Fruit fly (Drosophila melanogaster) whole organism, prepupa: ENCODE results near the gene Cyp313a3.

ENCODE experiments used
- Blimp-1 ChIP-seq: fragments of 200-800 bp; sonication (Bioruptor generic); optimal IDR thresholded peaks from 3 replicates; lab custom pipeline; 2017; ENCODE audit warnings: missing biosample characterization, missing genetic modification characterization, mild to moderate bottlenecking, moderate library complexity, missing genetic modification reagents
- CG10631 ChIP-seq: fragments of 200-800 bp; sonication (Bioruptor generic); optimal IDR thresholded peaks from 2 replicates; lab custom pipeline; 2016; ENCODE audit warnings: missing biosample characterization, missing genetic modification characterization
- CG10669 ChIP-seq: fragments of 200-800 bp; sonication (Bioruptor generic); optimal IDR thresholded peaks from 3 replicates; lab custom pipeline; 2018; ENCODE audit warnings: missing biosample characterization, mild to moderate bottlenecking, missing genetic modification characterization, moderate library complexity
- CG11294 ChIP-seq: fragments of 200-800 bp; sonication (Bioruptor generic); IDR thresholded peaks from 2 replicates; pipeline ENCODE4 v1.3.6; 2022; ENCODE audit warnings: missing biosample characterization, missing genetic modification characterization
- CG11762 ChIP-seq: fragments of 200-800 bp; sonication (Bioruptor generic); optimal IDR thresholded peaks from 3 replicates; lab custom pipeline; 2016; ENCODE audit warnings: missing biosample characterization, missing genetic modification characterization; ENCODE audit not compliant: insufficient read depth
- CG11902 ChIP-seq: fragments of 200-800 bp; sonication (Bioruptor generic); optimal IDR thresholded peaks from 3 replicates; lab custom pipeline; 2016; ENCODE audit warnings: missing biosample characterization, missing genetic modification characterization
- CG15336 ChIP-seq: fragments of 200-800 bp; sonication (Bioruptor generic); IDR thresholded peaks from 2 replicates; pipeline ENCODE4 v1.3.6; 2022; ENCODE audit warnings: missing biosample characterization, missing genetic modification characterization
- CG3032 ChIP-seq: fragments of 200-800 bp; optimal IDR thresholded peaks from 2 replicates; lab custom pipeline; 2019; ENCODE audit warnings: missing biosample characterization, mild to moderate bottlenecking, missing genetic modification characterization, moderate library complexity
- CG31627 ChIP-seq: fragments of 200-800 bp; sonication (Bioruptor generic); optimal IDR thresholded peaks from 3 replicates; lab custom pipeline; 2016; ENCODE audit warnings: missing biosample characterization, missing genetic modification characterization
- CG32006 ChIP-seq: fragments of 200-800 bp; sonication (Bioruptor generic); optimal IDR thresholded peaks from 3 replicates; lab custom pipeline; 2017; ENCODE audit warnings: missing biosample characterization, mild to moderate bottlenecking, missing genetic modification characterization
- CG34406 ChIP-seq: fragments of 200-800 bp; sonication (Bioruptor generic); optimal IDR thresholded peaks from 3 replicates; lab custom pipeline; 2016; ENCODE audit warnings: missing biosample characterization, missing genetic modification characterization
- CG3919 ChIP-seq: fragments of 200-800 bp; sonication (Bioruptor generic); optimal IDR thresholded peaks from 3 replicates; lab custom pipeline; 2016; ENCODE audit warnings: missing biosample characterization, missing genetic modification characterization
- CG4318 ChIP-seq: fragments of 200-800 bp; sonication (Bioruptor generic); optimal IDR thresholded peaks from 3 replicates; lab custom pipeline; 2017; ENCODE audit warnings: missing biosample characterization, mild to moderate bottlenecking, missing genetic modification characterization
- CG6163 ChIP-seq: fragments of 200-800 bp; sonication (Bioruptor generic); IDR thresholded peaks from 3 replicates; pipeline ENCODE4 v1.3.6; 2022; ENCODE audit warnings: missing biosample characterization, missing genetic modification characterization
- CG6276 ChIP-seq: fragments of 200-800 bp; sonication (Bioruptor generic); optimal IDR thresholded peaks from 2 replicates; lab custom pipeline; 2017; ENCODE audit warnings: missing biosample characterization, mild to moderate bottlenecking, missing genetic modification characterization
- CG6792 ChIP-seq: fragments of 200-800 bp; sonication (Bioruptor generic); optimal IDR thresholded peaks from 3 replicates; lab custom pipeline; 2016; ENCODE audit warnings: missing biosample characterization, missing genetic modification characterization
- CG6808 ChIP-seq: fragments of 200-800 bp; sonication (Bioruptor generic); optimal IDR thresholded peaks from 3 replicates; lab custom pipeline; 2017; ENCODE audit warnings: missing biosample characterization, missing genetic modification characterization, mild to moderate bottlenecking, moderate library complexity, missing genetic modification reagents
- CG8119 ChIP-seq: fragments of 200-800 bp; sonication (Bioruptor generic); IDR thresholded peaks from 3 replicates; pipeline ENCODE4 v1.3.6; 2022; ENCODE audit warnings: missing biosample characterization, missing genetic modification characterization
- CG8319 ChIP-seq: fragments of 200-800 bp; sonication (Bioruptor generic); optimal IDR thresholded peaks from 3 replicates; lab custom pipeline; 2016; ENCODE audit warnings: missing biosample characterization, missing genetic modification characterization
- CG8632 ChIP-seq: fragments of 200-800 bp; sonication (Bioruptor generic); optimal IDR thresholded peaks from 3 replicates; lab custom pipeline; 2016; ENCODE audit warnings: missing biosample characterization, missing genetic modification characterization
- CG9139 ChIP-seq: fragments of 200-800 bp; sonication (Bioruptor generic); optimal IDR thresholded peaks from 3 replicates; lab custom pipeline; 2017; ENCODE audit warnings: missing biosample characterization, mild to moderate bottlenecking, missing genetic modification characterization
- Eip75B ChIP-seq: fragments of 200-800 bp; sonication (Bioruptor generic); optimal IDR thresholded peaks from 3 replicates; lab custom pipeline; 2016; ENCODE audit warnings: missing biosample characterization, missing genetic modification characterization
- Eip78C ChIP-seq: fragments of 200-800 bp; sonication (Bioruptor generic); peaks from one replicate; lab custom pipeline; 2016; ENCODE audit warnings: missing biosample characterization, missing genetic modification characterization
- Ets21C ChIP-seq: fragments of 200-800 bp; sonication (Bioruptor generic); optimal IDR thresholded peaks from 3 replicates; lab custom pipeline; 2016; ENCODE audit warnings: missing biosample characterization, missing genetic modification characterization
- Ets96B ChIP-seq: fragments of 200-800 bp; optimal IDR thresholded peaks from 2 replicates; lab custom pipeline; 2019; ENCODE audit warnings: missing biosample characterization, mild to moderate bottlenecking, missing genetic modification characterization, moderate library complexity
- Gug ChIP-seq: fragments of 200-800 bp; sonication (Bioruptor generic); IDR thresholded peaks from 2 replicates; pipeline ENCODE4 v1.3.6; 2022; ENCODE audit warnings: missing biosample characterization, missing genetic modification characterization
- Hr38 ChIP-seq: sonication (Bioruptor generic); optimal IDR thresholded peaks from 2 replicates; lab custom pipeline; 2016; ENCODE audit warnings: missing biosample characterization, missing genetic modification characterization
- Hr39 ChIP-seq: fragments of 200-800 bp; sonication (Bioruptor generic); optimal IDR thresholded peaks from 2 replicates; lab custom pipeline; 2016; ENCODE audit warnings: missing biosample characterization, missing genetic modification characterization
- Hr4 ChIP-seq: fragments of 200-800 bp; sonication (Bioruptor generic); optimal IDR thresholded peaks from 3 replicates; lab custom pipeline; 2016; ENCODE audit warnings: missing biosample characterization, missing genetic modification characterization
- Met ChIP-seq: fragments of 200-800 bp; sonication (Bioruptor generic); optimal IDR thresholded peaks from 3 replicates; lab custom pipeline; 2016; ENCODE audit warnings: missing biosample characterization, missing genetic modification characterization
- OdsH ChIP-seq: fragments of 200-800 bp; sonication (Bioruptor generic); optimal IDR thresholded peaks from 3 replicates; lab custom pipeline; 2016; ENCODE audit warnings: missing biosample characterization, missing genetic modification characterization
- Smox ChIP-seq: fragments of 200-800 bp; sonication (Bioruptor generic); optimal IDR thresholded peaks from 3 replicates; lab custom pipeline; 2016; ENCODE audit warnings: missing biosample characterization, missing genetic modification characterization
- Sox102F ChIP-seq: fragments of 200-800 bp; sonication (Bioruptor generic); optimal IDR thresholded peaks from 2 replicates; lab custom pipeline; 2016; ENCODE audit warnings: missing biosample characterization, mild to moderate bottlenecking, missing genetic modification characterization
- Sox14 ChIP-seq: fragments of 200-800 bp; sonication (Bioruptor generic); optimal IDR thresholded peaks from 3 replicates; lab custom pipeline; 2016; ENCODE audit warnings: missing biosample characterization, missing genetic modification characterization
- Sox15 ChIP-seq: fragments of 200-800 bp; sonication (Bioruptor generic); optimal IDR thresholded peaks from 3 replicates; lab custom pipeline; 2016; ENCODE audit warnings: missing biosample characterization, missing genetic modification characterization
- achi ChIP-seq: fragments of 200-800 bp; sonication (Bioruptor generic); optimal IDR thresholded peaks from 3 replicates; lab custom pipeline; 2016; ENCODE audit warnings: missing biosample characterization, missing genetic modification characterization
- acj6 ChIP-seq: fragments of 200-800 bp; sonication (Bioruptor generic); optimal IDR thresholded peaks from 3 replicates; lab custom pipeline; 2016; ENCODE audit warnings: missing biosample characterization, missing genetic modification characterization
- dac ChIP-seq: fragments of 200-800 bp; sonication (Bioruptor generic); optimal IDR thresholded peaks from 2 replicates; lab custom pipeline; 2017; ENCODE audit warnings: missing biosample characterization, mild to moderate bottlenecking, missing genetic modification characterization
- dsx ChIP-seq: fragments of 200-800 bp; optimal IDR thresholded peaks from 3 replicates; lab custom pipeline; 2019; ENCODE audit warnings: missing biosample characterization, mild to moderate bottlenecking, missing genetic modification characterization, moderate library complexity; ENCODE audit not compliant: poor library complexity, severe bottlenecking
- eg ChIP-seq: fragments of 200-800 bp; sonication (Bioruptor generic); IDR thresholded peaks from 3 replicates; pipeline ENCODE4 v1.3.6; 2022; ENCODE audit warnings: missing biosample characterization, missing genetic modification characterization
- esn ChIP-seq: fragments of 200-800 bp; sonication (Bioruptor generic); optimal IDR thresholded peaks from 2 replicates; lab custom pipeline; 2016; ENCODE audit warnings: missing biosample characterization, mild to moderate bottlenecking, missing genetic modification characterization, moderate library complexity
- fd59A ChIP-seq: fragments of 200-800 bp; sonication (Bioruptor generic); optimal IDR thresholded peaks from 2 replicates; lab custom pipeline; 2017; ENCODE audit warnings: missing biosample characterization, mild to moderate bottlenecking, missing genetic modification characterization, missing genetic modification reagents
- fd85E ChIP-seq: fragments of 200-800 bp; sonication (Bioruptor generic); optimal IDR thresholded peaks from 3 replicates; lab custom pipeline; 2016; ENCODE audit warnings: missing biosample characterization, missing genetic modification characterization
- fkh ChIP-seq: fragments of 200-800 bp; sonication (Bioruptor generic); optimal IDR thresholded peaks from 3 replicates; lab custom pipeline; 2017; ENCODE audit warnings: missing biosample characterization, mild to moderate bottlenecking, missing genetic modification characterization, moderate library complexity
- lz ChIP-seq: fragments of 200-800 bp; sonication (Bioruptor generic); optimal IDR thresholded peaks from 3 replicates; lab custom pipeline; 2016; ENCODE audit warnings: missing biosample characterization, missing genetic modification characterization
- net ChIP-seq: fragments of 200-800 bp; sonication (Bioruptor generic); optimal IDR thresholded peaks from 3 replicates; lab custom pipeline; 2016; ENCODE audit warnings: missing biosample characterization, missing genetic modification characterization
- pdm3 ChIP-seq: fragments of 200-800 bp; sonication (Bioruptor generic); optimal IDR thresholded peaks from 3 replicates; lab custom pipeline; 2016; ENCODE audit warnings: missing biosample characterization, missing genetic modification characterization
- salr ChIP-seq, 2 experiments: fragments of 200-800 bp; sonication (Bioruptor generic); optimal IDR thresholded peaks; 3 replicates each; lab custom pipeline; 2016 to 2018; ENCODE audit warnings: missing biosample characterization in 2 of 2, missing genetic modification characterization in 2 of 2, mild to moderate bottlenecking in 1 of 2
- spab ChIP-seq: fragments of 200-800 bp; sonication (Bioruptor generic); optimal IDR thresholded peaks from 2 replicates; lab custom pipeline; 2017; ENCODE audit warnings: missing biosample characterization, mild to moderate bottlenecking, missing genetic modification characterization, missing genetic modification reagents
- ss ChIP-seq, 2 experiments: fragments of 200-800 bp; sonication (Bioruptor generic); optimal IDR thresholded peaks; 2 replicates in 1 of 2; 3 replicates in 1 of 2; lab custom pipeline; 2017 to 2018; ENCODE audit warnings: mild to moderate bottlenecking in 2 of 2, missing biosample characterization in 2 of 2, missing genetic modification characterization in 2 of 2, moderate library complexity in 1 of 2
- svp ChIP-seq: fragments of 200-800 bp; sonication (Bioruptor generic); peaks from one replicate; lab custom pipeline; 2016; ENCODE audit warnings: missing biosample characterization, missing genetic modification characterization
- topi ChIP-seq: fragments of 200-800 bp; sonication (Bioruptor generic); optimal IDR thresholded peaks from 3 replicates; lab custom pipeline; 2016; ENCODE audit warnings: missing biosample characterization, missing genetic modification characterization
- vri ChIP-seq: fragments of 200-800 bp; sonication (Bioruptor generic); optimal IDR thresholded peaks from 3 replicates; lab custom pipeline; 2016; ENCODE audit warnings: missing biosample characterization, mild to moderate bottlenecking, missing genetic modification characterization

Gene Cyp313a3

dm6 chr3R:12196100-12196499, 43.0 kb downstream of the Cyp313a3 start:
- TF ChIP-seq CG6163 (GFP tag; lab: Robert Waterston, UW), result peak; percentile 46; the same call in 1 of the 3 replicates
- peak; percentile 1 for TF ChIP-seq CG8632 (GFP tag; lab: Kevin White, UChicago)
- peak; percentile 42; the same call in 1 of the 2 replicates for TF ChIP-seq CG15336 (GFP tag; lab: Robert Waterston, UW)
- no peak for TF ChIP-seq fkh (GFP tag; lab: Kevin White, UChicago)
- no peak for TF ChIP-seq salr (GFP tag; optimal IDR thresholded peaks at IDR 0.05; lab: Kevin White, UChicago)
- peak; percentile 41 for TF ChIP-seq pdm3 (GFP tag; lab: Kevin White, UChicago)
- no peak for TF ChIP-seq CG8319 (GFP tag; lab: Kevin White, UChicago)
- TF ChIP-seq CG11294 (GFP tag; lab: Robert Waterston, UW), result no peak
- TF ChIP-seq Hr4 (GFP tag; lab: Kevin White, UChicago), result peak; percentile 17
- TF ChIP-seq Sox15, result no peak
- peak; percentile 38 for TF ChIP-seq Eip75B
- no peak for TF ChIP-seq net (GFP tag; lab: Kevin White, UChicago)
- TF ChIP-seq achi, result peak; percentile 20
- no peak for TF ChIP-seq CG11762 (GFP tag; lab: Kevin White, UChicago)
- TF ChIP-seq CG3919 (GFP tag; lab: Kevin White, UChicago), result no peak
- no peak for TF ChIP-seq vri
- no peak for TF ChIP-seq Sox14 (GFP tag; lab: Kevin White, UChicago)
- TF ChIP-seq dsx (GFP tag; lab: Kevin White, UChicago), result no peak
- TF ChIP-seq Eip78C (GFP tag; lab: Kevin White, UChicago), result no peak
- no peak for TF ChIP-seq esn (GFP tag; lab: Kevin White, UChicago)
- no peak for TF ChIP-seq Blimp-1 (GFP tag; lab: Kevin White, UChicago)
- no peak for TF ChIP-seq lz
- TF ChIP-seq CG31627 (GFP tag; lab: Kevin White, UChicago), result no peak
- TF ChIP-seq CG4318 (GFP tag; lab: Kevin White, UChicago), result no peak
- peak; percentile 16 for TF ChIP-seq Hr39 (GFP tag; lab: Kevin White, UChicago)
- TF ChIP-seq CG34406 (GFP tag; lab: Kevin White, UChicago), result no peak
- TF ChIP-seq Sox102F, result no peak
- TF ChIP-seq Hr38 (GFP tag; lab: Kevin White, UChicago), result no peak
- TF ChIP-seq CG8119, result no peak
- no peak for TF ChIP-seq dac (GFP tag; lab: Kevin White, UChicago)
- peak in 1 of 2 experiments; percentile 17 for TF ChIP-seq ss (GFP tag; optimal IDR thresholded peaks at IDR 0.05; lab: Kevin White, UChicago)
- TF ChIP-seq topi (GFP tag; lab: Kevin White, UChicago), result no peak
- peak; percentile 12 for TF ChIP-seq spab (GFP tag; lab: Kevin White, UChicago)
- TF ChIP-seq CG6276 (GFP tag; lab: Kevin White, UChicago), result no peak
- no peak for TF ChIP-seq CG6792
- no peak for TF ChIP-seq svp (GFP tag; lab: Kevin White, UChicago)
- no peak for TF ChIP-seq CG9139 (GFP tag; lab: Kevin White, UChicago)
- TF ChIP-seq CG3032, result no peak
- no peak for TF ChIP-seq CG11902 (GFP tag; lab: Kevin White, UChicago)
- TF ChIP-seq CG10631 (GFP tag; lab: Kevin White, UChicago), result peak; percentile 47
- TF ChIP-seq CG6808, result peak; percentile 16
- TF ChIP-seq fd85E (GFP tag; lab: Kevin White, UChicago), result no peak
- TF ChIP-seq acj6 (GFP tag; lab: Kevin White, UChicago), result peak; percentile 10
- TF ChIP-seq CG10669 (GFP tag; lab: Kevin White, UChicago), result peak; percentile 38
- TF ChIP-seq CG32006 (GFP tag; lab: Kevin White, UChicago), result peak; percentile 47
- TF ChIP-seq fd59A (GFP tag; lab: Kevin White, UChicago), result peak; percentile 19
- peak; percentile 23 for TF ChIP-seq Met (GFP tag; lab: Kevin White, UChicago)
- TF ChIP-seq Ets96B (tag; lab: Kevin White, UChicago), result peak; percentile 43
- TF ChIP-seq Smox (GFP tag; lab: Kevin White, UChicago), result no peak
- no peak for TF ChIP-seq Gug
- peak; percentile 63; the same call in 2 of the 3 replicates for TF ChIP-seq eg
- TF ChIP-seq OdsH (GFP tag; lab: Kevin White, UChicago), result peak; percentile 27
- TF ChIP-seq Ets21C (GFP tag; lab: Kevin White, UChicago), result no peak
